Worm (Caenorhabditis elegans) whole organism, L2 larva: Measurements from ENCODE around the gene H03G16.5.

Source experiments
- F13H6.1 ChIP-seq: sonication (generic microtip); optimal IDR thresholded peaks from 2 replicates; lab custom pipeline; 2016; ENCODE audit warnings: missing genetic modification characterization, missing compliant biosample characterization
- R02D3.7 ChIP-seq: fragments of 150-350 bp; optimal IDR thresholded peaks from 2 replicates; lab custom pipeline; 2014; ENCODE audit warnings: missing biosample characterization, missing genetic modification characterization
- Y55F3AM.14 ChIP-seq: fragments of 200-800 bp; sonication (Bioruptor generic); optimal IDR thresholded peaks from 2 replicates; lab custom pipeline; 2018; ENCODE audit warnings: mild to moderate bottlenecking, missing genetic modification characterization, missing compliant biosample characterization
- ZK546.5 ChIP-seq: sonication (generic microtip); optimal IDR thresholded peaks from 2 replicates; lab custom pipeline; 2017; ENCODE audit warnings: missing biosample characterization, missing genetic modification characterization
- alr-1 ChIP-seq: fragments of 150-350 bp; optimal IDR thresholded peaks from 2 replicates; lab custom pipeline; 2014; ENCODE audit warnings: missing biosample characterization, missing genetic modification characterization
- aly-2 ChIP-seq: fragments of 150-350 bp; optimal IDR thresholded peaks from 2 replicates; lab custom pipeline; 2014; ENCODE audit warnings: missing biosample characterization, missing genetic modification characterization
- ama-1 ChIP-seq: fragments of 150-350 bp; optimal IDR thresholded peaks from 2 replicates; lab custom pipeline; 2018; ENCODE audit warnings: inconsistent platforms
- blmp-1 ChIP-seq: sonication (generic microtip); optimal IDR thresholded peaks from 2 replicates; lab custom pipeline; 2017; ENCODE audit warnings: missing genetic modification characterization, mild to moderate bottlenecking, missing compliant biosample characterization, antibody characterized with exemption, moderate library complexity; ENCODE audit not compliant: insufficient read depth
- ceh-82 ChIP-seq: fragments of 150-350 bp; optimal IDR thresholded peaks from 2 replicates; lab custom pipeline; 2014; ENCODE audit warnings: missing biosample characterization, missing genetic modification characterization
- dmd-4 ChIP-seq: sonication (generic microtip); optimal IDR thresholded peaks from 2 replicates; lab custom pipeline; 2017; ENCODE audit warnings: missing biosample characterization, missing genetic modification characterization
- fos-1 ChIP-seq: fragments of 150-350 bp; optimal IDR thresholded peaks from 2 replicates; lab custom pipeline; 2014; ENCODE audit warnings: missing biosample characterization, missing genetic modification characterization
- gmeb-1 ChIP-seq: fragments of 150-350 bp; optimal IDR thresholded peaks from 2 replicates; lab custom pipeline; 2014; ENCODE audit warnings: missing biosample characterization, missing genetic modification characterization
- lin-13 ChIP-seq: fragments of 150-350 bp; optimal IDR thresholded peaks from 2 replicates; lab custom pipeline; 2014; ENCODE audit warnings: missing biosample characterization, missing genetic modification reagents, missing genetic modification characterization
- lin-39 ChIP-seq: fragments of 150-350 bp; optimal IDR thresholded peaks from 2 replicates; lab custom pipeline; 2014; ENCODE audit warnings: missing biosample characterization, missing genetic modification reagents, missing genetic modification characterization
- mbf-1 ChIP-seq: sonication (generic microtip); optimal IDR thresholded peaks from 2 replicates; lab custom pipeline; 2017; ENCODE audit warnings: missing biosample characterization, missing genetic modification characterization
- mdl-1 ChIP-seq, 2 experiments: fragments of 150-350 bp in 1 of 2; sonication (generic microtip) in 1 of 2; optimal IDR thresholded peaks; 2 replicates each; lab custom pipeline; 2017; ENCODE audit warnings: missing biosample characterization in 2 of 2, missing genetic modification characterization in 2 of 2
- nhr-10 ChIP-seq: sonication (generic microtip); optimal IDR thresholded peaks from 2 replicates; lab custom pipeline; 2017; ENCODE audit warnings: missing biosample characterization, missing genetic modification characterization
- nhr-12 ChIP-seq: fragments of 150-350 bp; optimal IDR thresholded peaks from 2 replicates; lab custom pipeline; 2014; ENCODE audit warnings: missing biosample characterization, missing genetic modification characterization
- nhr-129 ChIP-seq: fragments of 150-350 bp; optimal IDR thresholded peaks from 2 replicates; lab custom pipeline; 2014; ENCODE audit warnings: missing biosample characterization, missing genetic modification characterization
- nhr-21 ChIP-seq: fragments of 150-350 bp; optimal IDR thresholded peaks from 2 replicates; lab custom pipeline; 2014; ENCODE audit warnings: missing biosample characterization, missing genetic modification characterization
- nhr-237 ChIP-seq: fragments of 150-350 bp; optimal IDR thresholded peaks from 2 replicates; lab custom pipeline; 2014; ENCODE audit warnings: missing biosample characterization, missing genetic modification characterization
- nhr-25 ChIP-seq: fragments of 150-350 bp; sonication (generic microtip); optimal IDR thresholded peaks from 3 replicates; lab custom pipeline; 2014; ENCODE audit warnings: missing biosample characterization, missing genetic modification characterization
- sem-4 ChIP-seq: fragments of 150-350 bp; optimal IDR thresholded peaks from 2 replicates; lab custom pipeline; 2014; ENCODE audit warnings: missing biosample characterization, missing genetic modification reagents, missing genetic modification characterization
- sma-3 ChIP-seq: sonication (generic microtip); optimal IDR thresholded peaks from 2 replicates; lab custom pipeline; 2016; ENCODE audit warnings: missing genetic modification reagents, missing genetic modification characterization, missing compliant biosample characterization
- sma-9 ChIP-seq, 2 experiments: fragments of 150-350 bp in 1 of 2; sonication (generic microtip) in 1 of 2; optimal IDR thresholded peaks; 2 replicates each; lab custom pipeline; 2014 to 2016; ENCODE audit warnings: missing genetic modification characterization in 2 of 2, mild to moderate bottlenecking in 1 of 2, missing biosample characterization in 1 of 2, missing compliant biosample characterization in 1 of 2, missing genetic modification reagents in 1 of 2, moderate library complexity in 1 of 2
- snpc-4 ChIP-seq: fragments of 150-350 bp; optimal IDR thresholded peaks from 2 replicates; lab custom pipeline; 2014; ENCODE audit warnings: missing biosample characterization, missing genetic modification characterization
- unc-62 ChIP-seq: fragments of 150-350 bp; optimal IDR thresholded peaks from 2 replicates; lab custom pipeline; 2014; ENCODE audit warnings: missing biosample characterization, missing genetic modification reagents, missing genetic modification characterization
- zag-1 ChIP-seq: fragments of 150-350 bp; optimal IDR thresholded peaks from 2 replicates; lab custom pipeline; 2014; ENCODE audit warnings: missing biosample characterization, missing genetic modification characterization
- ztf-11 ChIP-seq: sonication (generic microtip); optimal IDR thresholded peaks from 2 replicates; lab custom pipeline; 2017; ENCODE audit warnings: missing biosample characterization, missing genetic modification characterization

H03G16.5 gene

DNA sequence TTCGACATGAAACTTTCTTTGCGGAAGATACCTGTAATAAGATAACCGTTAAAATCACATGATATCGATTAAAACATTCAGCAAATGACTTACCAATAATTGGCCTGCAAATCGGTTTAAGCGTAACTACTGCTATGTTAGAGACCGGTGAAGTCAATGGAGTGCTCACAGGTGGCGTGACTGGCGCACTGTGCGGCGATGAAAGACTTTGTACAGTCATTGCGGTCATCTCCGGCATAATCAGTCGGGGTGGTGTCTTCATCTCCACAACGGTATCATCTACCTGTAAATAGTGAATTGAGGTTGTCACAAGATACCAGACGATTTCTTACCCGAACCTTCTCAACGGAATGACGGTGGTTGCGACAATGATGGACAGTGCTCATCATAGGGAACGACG is 20.3 kb upstream of the H03G16.5 start:
- TF ChIP-seq dmd-4 (tag; lab: Kevin White, UChicago) (no peak), nhr-21 (tag; lab: Kevin White, UChicago) (peak; percentile 5), ama-1 (lab: Kevin White, UChicago) (peak; percentile 57), ceh-82 (tag; lab: Kevin White, UChicago) (no peak), nhr-237 (no peak)

DNA sequence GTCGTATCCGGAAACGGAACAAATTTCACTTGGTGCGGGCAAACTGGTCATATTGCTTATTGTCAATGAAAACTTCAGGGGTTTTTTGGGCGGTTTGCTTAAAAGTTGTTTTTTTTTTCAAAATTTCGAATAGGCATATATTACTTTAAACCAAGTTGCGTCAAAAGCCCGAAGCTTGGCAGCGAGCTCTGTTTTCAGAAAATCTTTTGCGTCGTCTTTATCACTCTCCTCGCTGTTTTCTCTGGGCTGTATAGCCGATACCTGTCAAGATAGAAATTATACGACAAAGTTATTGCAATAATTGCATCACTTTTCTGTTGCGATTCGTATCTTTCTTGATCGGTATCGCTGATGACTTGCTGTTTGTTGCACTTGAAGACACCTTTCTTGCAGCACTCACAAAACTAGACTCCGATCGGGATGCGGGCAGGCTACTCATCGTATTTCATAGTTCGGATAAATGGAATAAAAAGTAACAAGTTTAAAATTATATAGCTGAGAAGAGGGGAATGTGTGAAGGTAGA is 19.5 kb upstream of the H03G16.5 start, which contains the start of the genes H40L08.3 and H40L08.9:
H40L08.3 (minus strand) TSS at position 51 of the 524 bp plus-strand sequence.
H40L08.9 (minus strand) TSS at position 439 of the 524 bp plus-strand sequence.
- TF ChIP-seq nhr-21 (tag; lab: Kevin White, UChicago) (peak; percentile 63), sma-3 (GFP tag; lab: Kevin White, UChicago) (peak; percentile 24), unc-62 (no peak), ztf-11 (tag; lab: Kevin White, UChicago) (no peak), Y55F3AM.14 (GFP tag; lab: Kevin White, UChicago) (no peak), ama-1 (lab: Kevin White, UChicago) (peak; percentile 85), nhr-129 (tag; lab: Kevin White, UChicago) (peak; percentile 75), sma-9 (GFP tag; optimal IDR thresholded peaks at IDR 0.05; lab: Kevin White, UChicago) (peak; percentile 6), sma-9 (tag; optimal IDR thresholded peaks at IDR 0.05; lab: Kevin White, UChicago) (no peak)

DNA sequence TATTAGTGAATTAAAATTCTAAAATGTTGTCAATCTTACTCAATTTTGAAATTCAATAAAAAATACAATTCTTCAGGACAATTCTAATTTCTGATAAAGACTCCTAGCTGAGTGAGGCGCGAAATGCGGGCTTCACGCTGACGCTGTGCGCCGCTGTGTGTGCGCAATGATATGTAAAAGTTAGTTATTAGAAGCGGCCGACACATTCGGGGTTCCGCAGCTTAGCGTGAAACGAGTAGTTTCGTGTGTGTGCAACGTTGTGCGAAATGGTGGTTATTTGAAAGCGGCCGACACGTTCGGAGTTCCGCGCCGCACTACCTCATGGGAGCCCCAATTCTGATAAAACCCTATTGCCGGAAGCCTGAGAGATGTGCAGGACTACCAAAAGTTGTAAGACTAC is 18.5 kb upstream of the H03G16.5 start:
- TF ChIP-seq lin-39 (tag; lab: Kevin White, UChicago), result no peak
- TF ChIP-seq nhr-10 (tag; lab: Kevin White, UChicago), result no peak
- TF ChIP-seq ama-1 (lab: Kevin White, UChicago), result no peak
- TF ChIP-seq fos-1 (tag; lab: Kevin White, UChicago), result no peak
- no peak for TF ChIP-seq mbf-1
- no peak for TF ChIP-seq R02D3.7
- no peak for TF ChIP-seq gmeb-1 (tag; lab: Kevin White, UChicago)
- no peak for TF ChIP-seq F13H6.1
- TF ChIP-seq ceh-82 (tag; lab: Kevin White, UChicago), result no peak

DNA sequence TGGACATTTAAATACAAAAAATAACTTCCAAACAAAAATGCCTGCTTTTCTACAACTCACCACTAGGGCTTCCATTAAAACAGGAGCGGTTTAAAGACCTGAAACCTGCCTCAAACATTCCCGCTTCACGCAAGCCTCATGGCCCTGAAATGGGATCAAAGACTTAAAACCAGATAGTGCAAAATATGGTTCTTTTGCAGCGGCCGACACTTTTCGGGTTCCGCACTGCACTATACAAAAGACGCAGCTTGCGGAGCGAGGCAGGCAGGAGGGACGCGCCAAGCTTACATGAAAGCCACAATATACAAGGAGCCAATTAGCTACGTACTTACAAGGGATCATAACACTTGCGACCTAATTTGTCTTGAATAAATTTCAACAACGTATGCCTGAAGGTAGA is 16.8 kb upstream of the H03G16.5 start:
- TF ChIP-seq Y55F3AM.14 (GFP tag; lab: Kevin White, UChicago), result no peak
- no peak for TF ChIP-seq alr-1 (tag; lab: Kevin White, UChicago)
- TF ChIP-seq unc-62, result no peak
- no peak for TF ChIP-seq sem-4 (tag; lab: Kevin White, UChicago)
- TF ChIP-seq snpc-4 (tag; lab: Kevin White, UChicago), result peak; percentile 62

DNA sequence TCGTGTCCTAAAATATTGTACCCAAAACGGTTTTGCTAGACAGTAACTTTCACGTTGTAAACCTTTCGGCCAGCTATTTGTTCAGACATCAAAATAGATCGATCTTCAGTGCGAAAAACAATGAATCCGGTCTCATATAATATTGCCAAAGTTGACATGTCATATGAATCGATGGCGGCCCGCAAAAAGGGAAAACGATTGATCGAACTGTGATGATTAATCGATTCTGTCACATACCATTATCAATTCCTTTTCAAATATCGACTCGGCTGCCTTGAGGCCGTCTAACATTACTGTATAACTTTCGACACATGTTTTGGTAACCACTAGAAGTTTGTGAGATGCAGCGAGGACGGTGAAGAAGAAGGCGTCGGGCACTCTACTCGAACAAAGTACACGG is 16.2 kb upstream of the H03G16.5 start:
- TF ChIP-seq gmeb-1 (tag; lab: Kevin White, UChicago) (no peak), nhr-25 (peak; percentile 68), sma-3 (GFP tag; lab: Kevin White, UChicago) (peak; percentile 68), mdl-1 (tag; optimal IDR thresholded peaks at IDR 0.05; lab: Kevin White, UChicago) (no peak), sma-9 (GFP tag; optimal IDR thresholded peaks at IDR 0.05; lab: Kevin White, UChicago) (peak; percentile 65), sma-9 (tag; optimal IDR thresholded peaks at IDR 0.05; lab: Kevin White, UChicago) (no peak), nhr-21 (tag; lab: Kevin White, UChicago) (peak; percentile 60), blmp-1 (peak; percentile 92)
- TF ChIP-seq, all 48 proteins: peak for 5

DNA sequence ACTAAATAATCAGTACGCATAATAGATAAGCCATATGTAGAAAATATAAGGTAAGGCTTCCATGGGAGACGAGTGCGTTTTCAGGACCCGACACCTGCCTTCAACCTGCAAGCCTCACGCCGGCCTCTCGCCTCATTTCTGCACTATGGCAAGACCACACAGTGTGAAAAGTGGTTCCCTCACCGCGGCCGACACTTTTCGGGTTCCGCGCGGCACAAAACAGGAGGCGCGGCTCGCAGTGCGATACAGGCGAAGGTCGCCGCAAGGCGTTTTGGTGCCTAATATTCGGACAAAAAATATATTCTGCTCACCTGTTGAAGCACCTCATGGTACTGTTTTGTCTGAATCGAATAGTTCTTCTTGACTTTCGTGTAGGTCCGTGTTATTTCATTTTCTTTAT is 13.5 kb upstream of the H03G16.5 start:
- TF ChIP-seq ztf-11 (tag; lab: Kevin White, UChicago) (no peak), aly-2 (tag; lab: Kevin White, UChicago) (no peak), zag-1 (tag; lab: Kevin White, UChicago) (no peak), R02D3.7 (no peak), sem-4 (tag; lab: Kevin White, UChicago) (no peak), fos-1 (tag; lab: Kevin White, UChicago) (no peak), nhr-12 (tag; lab: Kevin White, UChicago) (no peak), ama-1 (lab: Kevin White, UChicago) (no peak), lin-13 (GFP tag; lab: Kevin White, UChicago) (no peak), ZK546.5 (no peak)
